Worm (Caenorhabditis elegans) whole organism, L3 larva: ENCODE measurements around the gene C53C11.1.

ENCODE experiments used
- R02D3.7 ChIP-seq: fragments of 150-350 bp; optimal IDR thresholded peaks from 2 replicates; lab custom pipeline; 2014; ENCODE audit warnings: missing biosample characterization, missing genetic modification characterization
- aly-2 ChIP-seq: fragments of 150-350 bp; optimal IDR thresholded peaks from 2 replicates; lab custom pipeline; 2014; ENCODE audit warnings: missing biosample characterization, missing genetic modification characterization
- ama-1 ChIP-seq: fragments of 150-350 bp; optimal IDR thresholded peaks from 2 replicates; lab custom pipeline; 2018
- ceh-16 ChIP-seq: sonication (generic microtip); optimal IDR thresholded peaks from 2 replicates; lab custom pipeline; 2017; ENCODE audit warnings: missing biosample characterization, missing genetic modification characterization
- ceh-28 ChIP-seq: fragments of 150-350 bp; optimal IDR thresholded peaks from 2 replicates; lab custom pipeline; 2014; ENCODE audit warnings: missing biosample characterization, missing genetic modification reagents, missing genetic modification characterization
- ceh-82 ChIP-seq: fragments of 150-350 bp; optimal IDR thresholded peaks from 2 replicates; lab custom pipeline; 2014; ENCODE audit warnings: missing biosample characterization, missing genetic modification characterization
- egl-27 ChIP-seq: sonication (generic microtip); optimal IDR thresholded peaks from 4 replicates; lab custom pipeline; 2017; ENCODE audit warnings: missing biosample characterization, missing genetic modification reagents, missing genetic modification characterization
- egl-5 ChIP-seq: fragments of 150-350 bp; optimal IDR thresholded peaks from 2 replicates; lab custom pipeline; 2017; ENCODE audit warnings: missing biosample characterization, missing genetic modification reagents, missing genetic modification characterization, inconsistent platforms
- elt-1 ChIP-seq: fragments of 150-350 bp; optimal IDR thresholded peaks from 2 replicates; lab custom pipeline; 2014; ENCODE audit warnings: missing biosample characterization, missing genetic modification characterization
- elt-2 ChIP-seq: sonication (generic microtip); optimal IDR thresholded peaks from 2 replicates; lab custom pipeline; 2016; ENCODE audit warnings: missing genetic modification reagents, mild to moderate bottlenecking, missing genetic modification characterization, missing compliant biosample characterization
- elt-3 ChIP-seq, 3 experiments: fragments of 150-350 bp in 1 of 3; sonication (generic microtip) in 2 of 3; optimal IDR thresholded peaks; 2 replicates in 2 of 3; 4 replicates in 1 of 3; lab custom pipeline; 2014 to 2017; ENCODE audit warnings: missing biosample characterization in 3 of 3, missing genetic modification characterization in 3 of 3
- eor-1 ChIP-seq, 2 experiments: fragments of 150-350 bp; optimal IDR thresholded peaks; 2 replicates each; lab custom pipeline; 2014 to 2018; ENCODE audit warnings: missing biosample characterization in 2 of 2, missing genetic modification characterization in 2 of 2
- fkh-10 ChIP-seq: sonication (generic microtip); optimal IDR thresholded peaks from 2 replicates; lab custom pipeline; 2017; ENCODE audit warnings: missing biosample characterization, missing genetic modification reagents, missing genetic modification characterization
- fkh-2 ChIP-seq: fragments of 150-350 bp; optimal IDR thresholded peaks from 2 replicates; lab custom pipeline; 2014; ENCODE audit warnings: missing biosample characterization, missing genetic modification reagents, missing genetic modification characterization
- fos-1 ChIP-seq: fragments of 150-350 bp; optimal IDR thresholded peaks from 2 replicates; lab custom pipeline; 2014; ENCODE audit warnings: missing biosample characterization, missing genetic modification characterization
- hmg-11 ChIP-seq: sonication (generic microtip); optimal IDR thresholded peaks from 2 replicates; lab custom pipeline; 2016; ENCODE audit warnings: missing genetic modification characterization, missing compliant biosample characterization
- jun-1 ChIP-seq: fragments of 150-350 bp; optimal IDR thresholded peaks from 2 replicates; lab custom pipeline; 2014; ENCODE audit warnings: missing biosample characterization, missing genetic modification reagents, missing genetic modification characterization
- lin-15B ChIP-seq: fragments of 150-350 bp; optimal IDR thresholded peaks from 2 replicates; lab custom pipeline; 2014; ENCODE audit warnings: missing biosample characterization, missing genetic modification characterization
- lin-39 ChIP-seq: fragments of 150-350 bp; optimal IDR thresholded peaks from 2 replicates; lab custom pipeline; 2018; ENCODE audit warnings: missing biosample characterization, missing genetic modification reagents, missing genetic modification characterization
- lsy-12 ChIP-seq: sonication (generic microtip); optimal IDR thresholded peaks from 2 replicates; lab custom pipeline; 2016; ENCODE audit warnings: mild to moderate bottlenecking, missing genetic modification characterization, missing compliant biosample characterization
- mml-1 ChIP-seq: fragments of 150-350 bp; sonication (generic microtip); optimal IDR thresholded peaks from 3 replicates; lab custom pipeline; 2014; ENCODE audit warnings: missing biosample characterization, missing genetic modification characterization
- nfya-1 ChIP-seq: sonication (generic microtip); optimal IDR thresholded peaks from 2 replicates; lab custom pipeline; 2017; ENCODE audit warnings: missing genetic modification characterization, mild to moderate bottlenecking, missing compliant biosample characterization, antibody characterized with exemption, moderate library complexity; ENCODE audit not compliant: insufficient read depth
- nhr-11 ChIP-seq: fragments of 150-350 bp; optimal IDR thresholded peaks from 2 replicates; lab custom pipeline; 2014; ENCODE audit warnings: missing biosample characterization, missing genetic modification characterization
- nhr-12 ChIP-seq: fragments of 150-350 bp; optimal IDR thresholded peaks from 2 replicates; lab custom pipeline; 2014; ENCODE audit warnings: missing biosample characterization, missing genetic modification characterization
- nhr-23 ChIP-seq: fragments of 150-350 bp; optimal IDR thresholded peaks from 2 replicates; lab custom pipeline; 2014; ENCODE audit warnings: missing biosample characterization, missing genetic modification reagents, missing genetic modification characterization
- nhr-237 ChIP-seq: fragments of 150-350 bp; optimal IDR thresholded peaks from 2 replicates; lab custom pipeline; 2014; ENCODE audit warnings: missing biosample characterization, missing genetic modification characterization
- nhr-25 ChIP-seq: sonication (generic microtip); optimal IDR thresholded peaks from 2 replicates; lab custom pipeline; 2017; ENCODE audit warnings: missing biosample characterization, missing genetic modification characterization
- nhr-28 ChIP-seq: fragments of 150-350 bp; optimal IDR thresholded peaks from 2 replicates; lab custom pipeline; 2014; ENCODE audit warnings: missing biosample characterization, missing genetic modification characterization
- nhr-67 ChIP-seq: fragments of 150-350 bp; optimal IDR thresholded peaks from 2 replicates; lab custom pipeline; 2014; ENCODE audit warnings: missing biosample characterization, missing genetic modification characterization
- nhr-76 ChIP-seq: fragments of 150-350 bp; sonication (generic microtip); optimal IDR thresholded peaks from 5 replicates; lab custom pipeline; 2014; ENCODE audit warnings: missing biosample characterization, missing genetic modification characterization
- nhr-77 ChIP-seq: fragments of 150-350 bp; optimal IDR thresholded peaks from 2 replicates; lab custom pipeline; 2014; ENCODE audit warnings: missing biosample characterization, missing genetic modification characterization
- pha-4 ChIP-seq: fragments of 150-350 bp; optimal IDR thresholded peaks from 2 replicates; lab custom pipeline; 2014; ENCODE audit warnings: missing biosample characterization, missing genetic modification reagents, missing genetic modification characterization
- pqm-1 ChIP-seq: fragments of 150-350 bp; optimal IDR thresholded peaks from 2 replicates; lab custom pipeline; 2017; ENCODE audit warnings: missing biosample characterization, missing genetic modification characterization, inconsistent platforms
- skn-1 ChIP-seq: fragments of 150-350 bp; optimal IDR thresholded peaks from 2 replicates; lab custom pipeline; 2014; ENCODE audit warnings: missing biosample characterization, missing genetic modification characterization
- snpc-4 ChIP-seq: fragments of 150-350 bp; optimal IDR thresholded peaks from 2 replicates; lab custom pipeline; 2014; ENCODE audit warnings: missing biosample characterization, missing genetic modification characterization
- tbx-2 ChIP-seq: sonication (generic microtip); optimal IDR thresholded peaks from 2 replicates; lab custom pipeline; 2016; ENCODE audit warnings: mild to moderate bottlenecking, missing genetic modification characterization, missing compliant biosample characterization
- unc-62 ChIP-seq: fragments of 150-350 bp; sonication (generic microtip); optimal IDR thresholded peaks from 4 replicates; lab custom pipeline; 2014; ENCODE audit warnings: missing biosample characterization, missing genetic modification reagents, missing genetic modification characterization
- zag-1 ChIP-seq: fragments of 150-350 bp; optimal IDR thresholded peaks from 2 replicates; lab custom pipeline; 2014; ENCODE audit warnings: missing biosample characterization, missing genetic modification characterization
- ztf-4 ChIP-seq: fragments of 150-350 bp; optimal IDR thresholded peaks from 2 replicates; lab custom pipeline; 2014; ENCODE audit warnings: missing biosample characterization, missing genetic modification characterization

C53C11.1 gene

DNA sequence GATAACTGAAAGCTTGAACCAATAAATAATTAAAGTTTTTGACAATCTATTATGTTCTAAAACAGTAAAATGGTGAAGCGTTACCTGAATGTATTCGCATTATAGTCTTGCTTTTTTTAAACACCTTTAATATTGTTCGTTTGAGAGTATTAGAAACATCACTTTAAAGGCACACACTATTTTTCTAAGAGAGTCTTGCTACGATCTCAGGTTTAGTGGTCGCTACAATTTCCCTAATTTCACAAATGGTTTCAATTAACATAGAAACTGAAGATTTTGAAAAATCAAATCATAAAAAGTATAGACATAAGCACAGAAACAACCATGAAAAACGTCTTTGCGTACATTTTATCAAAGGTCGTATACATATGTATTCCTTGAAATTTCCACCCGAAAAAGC, 20.0 kb upstream of the C53C11.1 start:
- TF ChIP-seq R02D3.7 (no peak), snpc-4 (no peak), skn-1 (tag; lab: Kevin White, UChicago) (no peak), jun-1 (tag; lab: Kevin White, UChicago) (no peak), tbx-2 (tag; lab: Kevin White, UChicago) (no peak), nfya-1 (no peak), elt-1 (tag; lab: Kevin White, UChicago) (no peak), nhr-67 (tag; lab: Kevin White, UChicago) (no peak), egl-5 (tag; lab: Kevin White, UChicago) (no peak), ceh-82 (no peak), nhr-11 (no peak), nhr-77 (no peak), nhr-76 (tag; lab: Kevin White, UChicago) (no peak), lin-39 (tag; lab: Kevin White, UChicago) (no peak), ceh-28 (tag; lab: Kevin White, UChicago) (no peak), nhr-237 (tag; lab: Kevin White, UChicago) (no peak), elt-3 (tag; optimal IDR thresholded peaks at IDR 0.05; lab: Kevin White, UChicago) (no peak)

ce11 chrX:17324954-17325353, 15.6 kb upstream of the C53C11.1 start:
- TF ChIP-seq egl-5 (tag; lab: Kevin White, UChicago): no peak
- TF ChIP-seq lin-15B (tag; lab: Kevin White, UChicago): no peak
- TF ChIP-seq lsy-12: no peak
- TF ChIP-seq pha-4 (tag; lab: Kevin White, UChicago): no peak
- no peak for TF ChIP-seq hmg-11 (tag; lab: Kevin White, UChicago)
- no peak for TF ChIP-seq elt-2 (tag; lab: Kevin White, UChicago)
- TF ChIP-seq fkh-2 (tag; lab: Kevin White, UChicago): no peak
- TF ChIP-seq nhr-28 (tag; lab: Kevin White, UChicago): no peak
- TF ChIP-seq ceh-28 (tag; lab: Kevin White, UChicago): no peak
- no peak for TF ChIP-seq ceh-16 (tag; lab: Kevin White, UChicago)
- no peak for TF ChIP-seq ama-1
- TF ChIP-seq eor-1 (tag; optimal IDR thresholded peaks at IDR 0.05; lab: Kevin White, UChicago): no peak
- TF ChIP-seq nhr-11: no peak
- TF ChIP-seq zag-1 (tag; lab: Kevin White, UChicago): no peak
- no peak for TF ChIP-seq jun-1 (tag; lab: Kevin White, UChicago)
- TF ChIP-seq skn-1 (tag; lab: Kevin White, UChicago): no peak
- TF ChIP-seq aly-2 (tag; lab: Kevin White, UChicago): no peak
- TF ChIP-seq nhr-67 (tag; lab: Kevin White, UChicago): no peak
- no peak for TF ChIP-seq nhr-23 (tag; lab: Kevin White, UChicago)
- no peak for TF ChIP-seq nhr-77

ce11 chrX:17327226-17327625, 13.4 kb upstream of the C53C11.1 start:
- peak; percentile 10 for TF ChIP-seq fkh-10 (GFP tag; lab: Kevin White, UChicago)
- no peak for TF ChIP-seq nhr-67 (tag; lab: Kevin White, UChicago)

DNA sequence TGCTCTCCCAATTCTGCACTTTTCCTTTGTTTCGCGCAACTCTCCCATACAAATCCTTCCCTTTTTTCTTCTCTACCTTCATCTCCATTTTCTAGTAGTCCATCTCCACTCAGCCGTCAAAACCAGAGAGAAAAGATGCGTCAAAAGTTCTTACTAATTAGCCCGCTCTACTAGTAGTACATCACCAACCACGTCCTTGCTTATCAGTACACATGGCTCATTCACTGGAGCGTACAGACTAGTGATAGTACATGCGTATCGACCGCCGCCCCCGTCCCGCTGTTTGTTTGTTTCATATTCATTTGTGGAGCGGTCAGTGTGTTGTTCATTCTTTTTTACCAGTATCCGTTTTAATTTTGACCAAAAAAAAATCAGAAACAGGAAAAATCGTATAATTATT, 11.5 kb upstream of the C53C11.1 start:
- TF ChIP-seq lin-39 (tag; lab: Kevin White, UChicago) (no peak), ztf-4 (tag; lab: Kevin White, UChicago) (no peak), elt-1 (tag; lab: Kevin White, UChicago) (no peak), elt-2 (tag; lab: Kevin White, UChicago) (peak; percentile 24), eor-1 (tag; optimal IDR thresholded peaks at IDR 0.05; lab: Kevin White, UChicago) (no peak)

- TF ChIP-seq pha-4 (tag; lab: Kevin White, UChicago): peak; percentile 49
- TF ChIP-seq lin-39 (tag; lab: Kevin White, UChicago): no peak
- TF ChIP-seq pqm-1 (tag; lab: Kevin White, UChicago): no peak
- TF ChIP-seq nhr-67 (tag; lab: Kevin White, UChicago): no peak
Observed at ce11 chrX:17330574-17330973, 10.0 kb upstream of the C53C11.1 start.

DNA sequence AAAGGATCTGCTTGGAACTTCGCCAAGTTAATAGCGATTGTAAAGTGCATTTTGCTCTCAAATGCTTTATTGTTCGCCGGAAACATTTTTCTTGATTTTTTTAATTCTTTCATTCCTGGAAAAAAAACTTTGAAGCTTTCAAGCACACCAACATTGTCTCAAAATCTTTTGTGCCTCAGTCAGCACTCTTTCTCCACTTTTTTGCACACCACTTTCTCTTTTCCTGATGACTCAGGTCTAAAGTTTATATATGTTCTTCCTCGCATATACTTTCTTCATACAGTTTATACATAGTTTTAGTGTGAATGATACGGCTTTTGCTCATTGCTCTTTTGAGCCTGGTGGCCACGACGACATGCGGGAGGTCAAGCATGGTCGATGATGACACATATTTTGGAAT, 6.8 kb upstream of the C53C11.1 start, which contains the start of gene C53C11.5:
Gene C53C11.5 (plus strand): TSS at position 301 of the 400 bp plus-strand sequence.
- TF ChIP-seq unc-62: no peak
- TF ChIP-seq ama-1: no peak
- TF ChIP-seq fkh-2 (tag; lab: Kevin White, UChicago): no peak
- no peak for TF ChIP-seq nhr-12 (tag; lab: Kevin White, UChicago)
- no peak for TF ChIP-seq mml-1 (tag; lab: Kevin White, UChicago)
- no peak for TF ChIP-seq ceh-16 (tag; lab: Kevin White, UChicago)
- TF ChIP-seq lin-15B (tag; lab: Kevin White, UChicago): no peak
- no peak for TF ChIP-seq fos-1 (tag; lab: Kevin White, UChicago)
- TF ChIP-seq nhr-25 (tag; lab: Kevin White, UChicago): no peak
- TF ChIP-seq elt-3 (tag; optimal IDR thresholded peaks at IDR 0.05; lab: Kevin White, UChicago): no peak
- TF ChIP-seq nhr-28 (tag; lab: Kevin White, UChicago): no peak
- TF ChIP-seq egl-27 (tag; lab: Kevin White, UChicago): no peak
